5 fruit fly cellular contexts compared by ENCODE assay signal in the genomic region with DNA sequence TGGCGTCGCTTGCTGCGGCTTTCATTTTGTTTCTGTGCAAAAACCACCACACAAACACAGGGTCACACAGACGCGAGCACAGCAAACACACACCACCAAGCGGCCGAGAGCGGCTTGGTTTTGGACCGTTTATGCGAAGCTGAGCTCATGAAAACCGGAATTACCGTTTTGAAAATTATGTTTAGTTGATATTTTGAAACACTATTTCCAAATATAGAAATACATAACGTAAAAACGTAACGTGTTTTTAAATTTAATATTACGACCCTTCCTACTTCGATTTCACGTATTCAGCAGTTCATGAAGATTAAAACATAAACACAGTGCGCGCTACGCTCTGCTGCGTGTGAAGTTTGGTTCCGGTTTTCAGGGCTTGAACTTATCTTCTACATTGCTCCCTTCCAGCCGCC.
TF ChIP-seq lines count a peak whose summit lies in the region.

No protein-coding gene starts in this region.

- TF ChIP-seq CTCF in whole organism, embryonic (GFP tag; optimal IDR thresholded peaks at IDR 0.05; lab: Kevin White, UChicago) = peak; percentile 52

TF ChIP-seq in whole organism, adult, 20 proteins besides CTCF, POLR2A, EP300 and RAD21 (continues in another document):
- TF ChIP-seq bab1 (GFP tag; optimal IDR thresholded peaks at IDR 0.05; lab: Kevin White, UChicago) (peak; percentile 95), CG14711 (tag; optimal IDR thresholded peaks at IDR 0.05; lab: Kevin White, UChicago) (peak; percentile 88), ovo (GFP tag; optimal IDR thresholded peaks at IDR 0.05; lab: Kevin White, UChicago) (peak; percentile 3), cic (GFP tag; optimal IDR thresholded peaks at IDR 0.05; lab: Kevin White, UChicago) (peak; percentile 60), pad (GFP tag; optimal IDR thresholded peaks at IDR 0.05; lab: Kevin White, UChicago) (peak; percentile 59), CG33017 (tag; optimal IDR thresholded peaks at IDR 0.05; lab: Kevin White, UChicago) (peak; percentile 96), Hr96 (GFP tag; optimal IDR thresholded peaks at IDR 0.05; lab: Kevin White, UChicago) (peak; percentile 95), cnc (optimal IDR thresholded peaks at IDR 0.05; lab: Kevin White, UChicago) (no peak), CG7101 (tag; optimal IDR thresholded peaks at IDR 0.05; lab: Kevin White, UChicago) (peak; percentile 94), Crg-1 (GFP tag; optimal IDR thresholded peaks at IDR 0.05; lab: Kevin White, UChicago) (peak; percentile 34), CG1620 (GFP tag; optimal IDR thresholded peaks at IDR 0.05; lab: Kevin White, UChicago) (peak; percentile 57), CG5204 (GFP tag; optimal IDR thresholded peaks at IDR 0.05; lab: Kevin White, UChicago) (no peak), CG7045 (GFP tag; optimal IDR thresholded peaks at IDR 0.05; lab: Kevin White, UChicago) (peak; percentile 94), Mnt (GFP tag; optimal IDR thresholded peaks at IDR 0.05; lab: Kevin White, UChicago) (peak; percentile 66), kay (GFP tag; lab: Kevin White, UChicago; ENCODE audit: borderline replicate concordance) (no peak), tj (GFP tag; optimal IDR thresholded peaks at IDR 0.05; lab: Kevin White, UChicago) (peak; percentile 71), CG11617 (GFP tag; optimal IDR thresholded peaks at IDR 0.05; lab: Kevin White, UChicago) (peak; percentile 94)

TF ChIP-seq in whole organism, embryonic, 481 proteins besides CTCF, POLR2A, EP300 and RAD21 (continues in another document):
- TF ChIP-seq Sin3A (optimal IDR thresholded peaks at IDR 0.05; lab: Kevin White, UChicago) (no peak), Atf3 (GFP tag; optimal IDR thresholded peaks at IDR 0.05; lab: Kevin White, UChicago) (peak; percentile 80), CG6175 (GFP tag; IDR thresholded peaks at IDR 0.05; lab: Robert Waterston, UW) (no peak), dmrt11E (tag; optimal IDR thresholded peaks at IDR 0.05; lab: Kevin White, UChicago) (peak; percentile 96), CG2889 (GFP tag; IDR thresholded peaks at IDR 0.05; lab: Robert Waterston, UW) (peak; percentile 82), CG15011 (GFP tag; optimal IDR thresholded peaks at IDR 0.05; lab: Kevin White, UChicago) (peak; percentile 89), Six4 (GFP tag; optimal IDR thresholded peaks at IDR 0.05; lab: Kevin White, UChicago) (peak; percentile 93), CG34422 (GFP tag; IDR thresholded peaks at IDR 0.05; lab: Robert Waterston, UW) (peak; percentile 92), ems (GFP tag; optimal IDR thresholded peaks at IDR 0.05; lab: Kevin White, UChicago) (peak; percentile 95), CG4360 (GFP tag; IDR thresholded peaks at IDR 0.05; lab: Robert Waterston, UW) (peak; percentile 55; the same call in 1 of the 2 replicates), Blimp-1 (GFP tag; optimal IDR thresholded peaks at IDR 0.05; lab: Kevin White, UChicago) (peak; percentile 96), CG11398 (GFP tag; optimal IDR thresholded peaks at IDR 0.05; lab: Kevin White, UChicago) (peak; percentile 95), CG17385 (GFP tag; optimal IDR thresholded peaks at IDR 0.05; lab: Kevin White, UChicago) (peak; percentile 94), CG7839 (tag; optimal IDR thresholded peaks at IDR 0.05; lab: Kevin White, UChicago) (peak; percentile 96), Doc3 (GFP tag; IDR thresholded peaks at IDR 0.05; lab: Robert Waterston, UW; ENCODE audit: partially characterized antibody) (no peak), sd (tag; optimal IDR thresholded peaks at IDR 0.05; lab: Kevin White, UChicago) (no peak), eve (GFP tag; optimal IDR thresholded peaks at IDR 0.05; lab: Kevin White, UChicago) (no peak)

TF ChIP-seq in whole organism, prepupa, 60 proteins besides CTCF, POLR2A, EP300 and RAD21 (continues in another document):
- peak; percentile 98 for TF ChIP-seq CG8119 (GFP tag; IDR thresholded peaks at IDR 0.05; lab: Robert Waterston, UW)
- peak; percentile 93 for TF ChIP-seq CG6808 (GFP tag; optimal IDR thresholded peaks at IDR 0.05; lab: Kevin White, UChicago)
- peak; percentile 94 for TF ChIP-seq CG8632 (GFP tag; optimal IDR thresholded peaks at IDR 0.05; lab: Kevin White, UChicago)
- peak; percentile 94 for TF ChIP-seq acj6 (GFP tag; optimal IDR thresholded peaks at IDR 0.05; lab: Kevin White, UChicago)
- peak; percentile 97 for TF ChIP-seq Sox102F (GFP tag; optimal IDR thresholded peaks at IDR 0.05; lab: Kevin White, UChicago)
- TF ChIP-seq Eip93F (GFP tag; optimal IDR thresholded peaks at IDR 0.05; lab: Kevin White, UChicago) = peak; percentile 94
- peak; percentile 79 for TF ChIP-seq CG11902 (GFP tag; optimal IDR thresholded peaks at IDR 0.05; lab: Kevin White, UChicago)
- TF ChIP-seq achi (GFP tag; optimal IDR thresholded peaks at IDR 0.05; lab: Kevin White, UChicago) = peak; percentile 96
- peak; percentile 81 for TF ChIP-seq Blimp-1 (GFP tag; optimal IDR thresholded peaks at IDR 0.05; lab: Kevin White, UChicago)
- TF ChIP-seq Met (GFP tag; optimal IDR thresholded peaks at IDR 0.05; lab: Kevin White, UChicago) = peak; percentile 96
- TF ChIP-seq CG6854 (GFP tag; optimal IDR thresholded peaks at IDR 0.05; lab: Kevin White, UChicago) = peak; percentile 95
- peak; percentile 88 for TF ChIP-seq CG8319 (GFP tag; optimal IDR thresholded peaks at IDR 0.05; lab: Kevin White, UChicago)
- TF ChIP-seq eg (GFP tag; IDR thresholded peaks at IDR 0.05; lab: Robert Waterston, UW) = peak; percentile 97
- TF ChIP-seq CG10631 (GFP tag; optimal IDR thresholded peaks at IDR 0.05; lab: Kevin White, UChicago) = peak; percentile 91
- peak; percentile 92 for TF ChIP-seq dac (GFP tag; optimal IDR thresholded peaks at IDR 0.05; lab: Kevin White, UChicago)
- TF ChIP-seq CG15336 (GFP tag; IDR thresholded peaks at IDR 0.05; lab: Robert Waterston, UW) = peak; percentile 99
- TF ChIP-seq CG6163 (GFP tag; IDR thresholded peaks at IDR 0.05; lab: Robert Waterston, UW) = peak; percentile 98
- TF ChIP-seq dsx (GFP tag; optimal IDR thresholded peaks at IDR 0.05; lab: Kevin White, UChicago; ENCODE audit: poor library complexity, severe bottlenecking) = peak; percentile 94

TF ChIP-seq in whole organism, pupa, 21 proteins besides CTCF, POLR2A, EP300 and RAD21 (continues in another document):
- peak; percentile 93 for TF ChIP-seq gl (tag; optimal IDR thresholded peaks at IDR 0.05; lab: Kevin White, UChicago)
- TF ChIP-seq D1 (tag; optimal IDR thresholded peaks at IDR 0.05; lab: Kevin White, UChicago) = no peak
- TF ChIP-seq CG8301 (tag; optimal IDR thresholded peaks at IDR 0.05; lab: Kevin White, UChicago) = peak; percentile 97
- peak; percentile 94 for TF ChIP-seq CG15710 (tag; optimal IDR thresholded peaks at IDR 0.05; lab: Kevin White, UChicago)
- TF ChIP-seq CG32121 (GFP tag; IDR thresholded peaks at IDR 0.05; lab: Robert Waterston, UW) = peak; percentile 95
- peak; percentile 90 for TF ChIP-seq CG9948 (tag; optimal IDR thresholded peaks at IDR 0.05; lab: Kevin White, UChicago)
- TF ChIP-seq Pif1B (GFP tag; optimal IDR thresholded peaks at IDR 0.05; lab: Kevin White, UChicago) = peak; percentile 96
- TF ChIP-seq Pif1A (GFP tag; optimal IDR thresholded peaks at IDR 0.05; lab: Kevin White, UChicago) = peak; percentile 98
- TF ChIP-seq CG13204 (GFP tag; optimal IDR thresholded peaks at IDR 0.05; lab: Kevin White, UChicago) = peak; percentile 93
- TF ChIP-seq CG14655 (GFP tag; optimal IDR thresholded peaks at IDR 0.05; lab: Kevin White, UChicago) = peak; percentile 93
- peak; percentile 65; the same call in 1 of the 2 replicates for TF ChIP-seq rn (GFP tag; IDR thresholded peaks at IDR 0.05; lab: Robert Waterston, UW)
- TF ChIP-seq CG8159 (tag; optimal IDR thresholded peaks at IDR 0.05; lab: Kevin White, UChicago) = peak; percentile 94
- peak; percentile 72 for TF ChIP-seq EcR (GFP tag; optimal IDR thresholded peaks at IDR 0.05; lab: Kevin White, UChicago)
- TF ChIP-seq CG17806 (tag; optimal IDR thresholded peaks at IDR 0.05; lab: Kevin White, UChicago) = peak; percentile 93
- no peak for TF ChIP-seq CG10348 (GFP tag; IDR thresholded peaks at IDR 0.05; lab: Robert Waterston, UW)
- peak; percentile 97 for TF ChIP-seq CG12605 (GFP tag; IDR thresholded peaks at IDR 0.05; lab: Robert Waterston, UW)
- TF ChIP-seq Ets98B (GFP tag; IDR thresholded peaks at IDR 0.05; lab: Robert Waterston, UW) = peak; percentile 97
- peak; percentile 94 for TF ChIP-seq CG34367 (tag; optimal IDR thresholded peaks at IDR 0.05; lab: Kevin White, UChicago)
- TF ChIP-seq fd96Ca (GFP tag; IDR thresholded peaks at IDR 0.05; lab: Robert Waterston, UW) = peak; percentile 94
- peak; percentile 96 for TF ChIP-seq CG4496 (GFP tag; IDR thresholded peaks at IDR 0.05; lab: Robert Waterston, UW)

TF ChIP-seq in whole organism, wandering third instar larva, 38 proteins besides CTCF, POLR2A, EP300 and RAD21 (continues in another document):
- TF ChIP-seq CG9705 (GFP tag; optimal IDR thresholded peaks at IDR 0.05; lab: Kevin White, UChicago) (peak; percentile 91), CG32264 (GFP tag; optimal IDR thresholded peaks at IDR 0.05; lab: Kevin White, UChicago) (peak; percentile 90), usp (GFP tag; optimal IDR thresholded peaks at IDR 0.05; lab: Kevin White, UChicago) (no peak), dmrt93B (GFP tag; optimal IDR thresholded peaks at IDR 0.05; lab: Kevin White, UChicago) (peak; percentile 75), psq (GFP tag; optimal IDR thresholded peaks at IDR 0.05; lab: Kevin White, UChicago) (peak; percentile 90), tai (GFP tag; optimal IDR thresholded peaks at IDR 0.05; lab: Kevin White, UChicago) (no peak), Myc (optimal IDR thresholded peaks at IDR 0.05; lab: Kevin White, UChicago) (no peak), sv (GFP tag; optimal IDR thresholded peaks at IDR 0.05; lab: Kevin White, UChicago) (peak; percentile 97), Hnf4 (GFP tag; optimal IDR thresholded peaks at IDR 0.05; lab: Kevin White, UChicago) (peak; percentile 94), woc (GFP tag; optimal IDR thresholded peaks at IDR 0.05; lab: Kevin White, UChicago) (peak; percentile 93), Hr78 (GFP tag; optimal IDR thresholded peaks at IDR 0.05; lab: Kevin White, UChicago) (no peak), GATAd (GFP tag; optimal IDR thresholded peaks at IDR 0.05; lab: Kevin White, UChicago) (no peak), Vsx2 (GFP tag; optimal IDR thresholded peaks at IDR 0.05; lab: Kevin White, UChicago; ENCODE audit: partially characterized antibody) (no peak), brk (GFP tag; optimal IDR thresholded peaks at IDR 0.05; lab: Kevin White, UChicago) (no peak), dsf (GFP tag; optimal IDR thresholded peaks at IDR 0.05; lab: Kevin White, UChicago; ENCODE audit: borderline replicate concordance) (peak; percentile 76), N (GFP tag; optimal IDR thresholded peaks at IDR 0.05; lab: Kevin White, UChicago) (no peak), sage (GFP tag; optimal IDR thresholded peaks at IDR 0.05; lab: Kevin White, UChicago) (peak; percentile 88), HLH106 (tag; optimal IDR thresholded peaks at IDR 0.05; lab: Kevin White, UChicago) (peak; percentile 94), Jra (GFP tag; optimal IDR thresholded peaks at IDR 0.05; lab: Kevin White, UChicago) (peak; percentile 64), jim (GFP tag; optimal IDR thresholded peaks at IDR 0.05; lab: Kevin White, UChicago) (no peak), Dif (GFP tag; optimal IDR thresholded peaks at IDR 0.05; lab: Kevin White, UChicago; ENCODE audit: partially characterized antibody) (no peak)
